Worm (Caenorhabditis elegans) whole organism, mixed stage, embryonic: ENCODE data around the gene clc-22.
A peak's percentile ranks its signal among the peaks of the same experiment; 100 is the strongest.

Source experiments
- M03D4.4 ChIP-seq: sonication (generic microtip); optimal IDR thresholded peaks from 2 replicates; lab custom pipeline; 2017; ENCODE audit warnings: mild to moderate bottlenecking, missing genetic modification characterization, missing compliant biosample characterization
- bed-3 ChIP-seq: fragments of 200-800 bp; sonication (Bioruptor generic); optimal IDR thresholded peaks from 3 replicates; lab custom pipeline; 2018; ENCODE audit warnings: mild to moderate bottlenecking, missing genetic modification characterization, moderate library complexity, missing compliant biosample characterization
- blmp-1 ChIP-seq: fragments of 150-350 bp; optimal IDR thresholded peaks from 2 replicates; lab custom pipeline; 2014; ENCODE audit warnings: missing biosample characterization, missing genetic modification characterization
- ceh-39 ChIP-seq: fragments of 150-350 bp; optimal IDR thresholded peaks from 2 replicates; lab custom pipeline; 2014; ENCODE audit warnings: missing biosample characterization, missing genetic modification characterization
- ceh-43 ChIP-seq: fragments of 200-800 bp; sonication (Bioruptor generic); optimal IDR thresholded peaks from 2 replicates; lab custom pipeline; 2018; ENCODE audit warnings: mild to moderate bottlenecking, missing genetic modification characterization, moderate library complexity, missing compliant biosample characterization
- ceh-83 ChIP-seq: fragments of 200-800 bp; sonication (Bioruptor generic); optimal IDR thresholded peaks from 2 replicates; lab custom pipeline; 2018; ENCODE audit warnings: mild to moderate bottlenecking, missing genetic modification characterization, missing compliant biosample characterization
- ces-1 ChIP-seq: fragments of 150-350 bp; optimal IDR thresholded peaks from 2 replicates; lab custom pipeline; 2014; ENCODE audit warnings: missing biosample characterization, missing genetic modification reagents, missing genetic modification characterization
- cnd-1 ChIP-seq: fragments of 200-800 bp; sonication (Bioruptor generic); optimal IDR thresholded peaks from 2 replicates; lab custom pipeline; 2018; ENCODE audit warnings: mild to moderate bottlenecking, missing genetic modification characterization, missing compliant biosample characterization
- drap-1 ChIP-seq: fragments of 200-800 bp; sonication (Bioruptor generic); optimal IDR thresholded peaks from 3 replicates; lab custom pipeline; 2018; ENCODE audit warnings: mild to moderate bottlenecking, missing genetic modification characterization, missing compliant biosample characterization
- elt-1 ChIP-seq: sonication (generic microtip); optimal IDR thresholded peaks from 2 replicates; lab custom pipeline; 2017; ENCODE audit warnings: missing genetic modification characterization, mild to moderate bottlenecking, missing compliant biosample characterization, antibody characterized with exemption, moderate library complexity, borderline replicate concordance; ENCODE audit not compliant: insufficient read depth
- elt-3 ChIP-seq: fragments of 150-350 bp; optimal IDR thresholded peaks from 2 replicates; lab custom pipeline; 2014; ENCODE audit warnings: missing biosample characterization, missing genetic modification characterization
- flh-1 ChIP-seq: fragments of 200-800 bp; sonication (Bioruptor generic); optimal IDR thresholded peaks from 2 replicates; lab custom pipeline; 2018; ENCODE audit warnings: mild to moderate bottlenecking, missing genetic modification characterization, moderate library complexity, missing compliant biosample characterization
- ham-2 ChIP-seq: fragments of 200-800 bp; sonication (Bioruptor generic); optimal IDR thresholded peaks from 2 replicates; lab custom pipeline; 2018; ENCODE audit warnings: mild to moderate bottlenecking, missing genetic modification characterization, missing compliant biosample characterization
- hlh-1 ChIP-seq: fragments of 150-350 bp; optimal IDR thresholded peaks from 2 replicates; lab custom pipeline; 2014; ENCODE audit warnings: missing biosample characterization, missing genetic modification reagents, missing genetic modification characterization
- lin-13 ChIP-seq: fragments of 150-350 bp; optimal IDR thresholded peaks from 2 replicates; lab custom pipeline; 2014; ENCODE audit warnings: missing biosample characterization, missing genetic modification characterization
- lin-32 ChIP-seq: fragments of 200-800 bp; sonication (Bioruptor generic); optimal IDR thresholded peaks from 2 replicates; lab custom pipeline; 2018; ENCODE audit warnings: mild to moderate bottlenecking, missing genetic modification characterization, missing compliant biosample characterization
- lsy-2 ChIP-seq: fragments of 150-350 bp; optimal IDR thresholded peaks from 2 replicates; lab custom pipeline; 2014; ENCODE audit warnings: missing biosample characterization, missing genetic modification characterization
- mab-5 ChIP-seq: fragments of 150-350 bp; optimal IDR thresholded peaks from 2 replicates; lab custom pipeline; 2014; ENCODE audit warnings: missing biosample characterization, missing genetic modification characterization
- mep-1 ChIP-seq: fragments of 150-350 bp; optimal IDR thresholded peaks from 2 replicates; lab custom pipeline; 2017; ENCODE audit warnings: missing biosample characterization, missing genetic modification reagents, missing genetic modification characterization, inconsistent platforms
- mls-2 ChIP-seq: sonication (generic microtip); optimal IDR thresholded peaks from 2 replicates; lab custom pipeline; 2016; ENCODE audit warnings: mild to moderate bottlenecking, missing genetic modification characterization, moderate library complexity, missing compliant biosample characterization
- nhr-12 ChIP-seq: fragments of 150-350 bp; optimal IDR thresholded peaks from 2 replicates; lab custom pipeline; 2014; ENCODE audit warnings: missing biosample characterization, missing genetic modification characterization
- nhr-2 ChIP-seq: fragments of 150-350 bp; optimal IDR thresholded peaks from 2 replicates; lab custom pipeline; 2014; ENCODE audit warnings: missing biosample characterization, missing genetic modification characterization
- nhr-237 ChIP-seq: fragments of 150-350 bp; optimal IDR thresholded peaks from 2 replicates; lab custom pipeline; 2014; ENCODE audit warnings: missing biosample characterization, missing genetic modification characterization
- nhr-28 ChIP-seq: fragments of 150-350 bp; optimal IDR thresholded peaks from 2 replicates; lab custom pipeline; 2014; ENCODE audit warnings: missing biosample characterization, missing genetic modification characterization
- nhr-76 ChIP-seq: sonication (generic microtip); optimal IDR thresholded peaks from 2 replicates; lab custom pipeline; 2017; ENCODE audit warnings: missing biosample characterization, missing genetic modification characterization
- pha-4 ChIP-seq: fragments of 150-350 bp; optimal IDR thresholded peaks from 2 replicates; lab custom pipeline; 2018; ENCODE audit warnings: missing biosample characterization, missing genetic modification reagents, missing genetic modification characterization
- sem-2 ChIP-seq: fragments of 200-800 bp; sonication (Bioruptor generic); optimal IDR thresholded peaks from 2 replicates; lab custom pipeline; 2018; ENCODE audit warnings: mild to moderate bottlenecking, missing genetic modification characterization, missing compliant biosample characterization
- snpc-4 ChIP-seq: fragments of 150-350 bp; optimal IDR thresholded peaks from 2 replicates; lab custom pipeline; 2014; ENCODE audit warnings: missing biosample characterization, missing genetic modification characterization
- sptf-1 ChIP-seq: sonication (generic microtip); optimal IDR thresholded peaks from 2 replicates; lab custom pipeline; 2017; ENCODE audit warnings: mild to moderate bottlenecking, missing genetic modification characterization, moderate library complexity, missing compliant biosample characterization
- tbx-8 ChIP-seq: fragments of 200-800 bp; sonication (Bioruptor generic); optimal IDR thresholded peaks from 2 replicates; lab custom pipeline; 2018; ENCODE audit warnings: mild to moderate bottlenecking, missing genetic modification characterization, moderate library complexity, missing compliant biosample characterization
- unc-120 ChIP-seq: sonication (generic microtip); optimal IDR thresholded peaks from 2 replicates; lab custom pipeline; 2017; ENCODE audit warnings: missing genetic modification characterization, missing compliant biosample characterization; ENCODE audit not compliant: poor library complexity, severe bottlenecking
- unc-39 ChIP-seq: fragments of 150-350 bp; optimal IDR thresholded peaks from 2 replicates; lab custom pipeline; 2014; ENCODE audit warnings: missing biosample characterization, missing genetic modification characterization
- unc-62 ChIP-seq: fragments of 150-350 bp; optimal IDR thresholded peaks from 2 replicates; lab custom pipeline; 2014; ENCODE audit warnings: missing biosample characterization, missing genetic modification reagents, missing genetic modification characterization
- zip-8 ChIP-seq: fragments of 150-350 bp; optimal IDR thresholded peaks from 2 replicates; lab custom pipeline; 2014; ENCODE audit warnings: missing biosample characterization, missing genetic modification characterization
- ztf-11 ChIP-seq: fragments of 150-350 bp; optimal IDR thresholded peaks from 2 replicates; lab custom pipeline; 2014; ENCODE audit warnings: missing biosample characterization, missing genetic modification characterization

Gene clc-22

ce11 chrII:3996005-3996404 lies at the start of gene clc-22:
Gene clc-22 (minus strand): TSS chrII:3996075.
- no peak for TF ChIP-seq ztf-11

DNA sequence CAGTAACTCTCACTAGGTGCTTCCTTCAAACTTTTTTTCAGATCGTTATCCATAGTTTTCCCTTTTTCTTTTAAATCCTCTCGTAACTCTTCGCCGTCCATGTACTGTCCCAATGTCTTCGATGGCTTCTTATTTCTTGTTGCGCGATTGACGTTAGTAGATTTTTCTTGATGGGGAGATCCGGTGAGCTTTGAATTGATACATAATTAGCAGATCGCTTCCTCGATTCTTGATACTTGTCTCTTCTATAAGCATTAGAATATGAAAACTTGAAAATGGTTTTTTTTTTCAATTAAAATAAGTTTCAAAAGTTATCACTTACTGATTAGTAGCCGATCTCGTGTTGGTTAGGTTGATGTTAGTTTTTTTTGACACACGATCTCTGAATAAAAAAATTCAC lies 49.5 kb upstream of the clc-22 start, which contains the start of gene K07D4.2:
Gene K07D4.2 (minus strand): TSS at position 101 of the 400 bp plus-strand sequence.
- TF ChIP-seq ceh-43 = no peak
- no peak for TF ChIP-seq pha-4 (tag; lab: Kevin White, UChicago)
- no peak for TF ChIP-seq elt-1 (tag; lab: Kevin White, UChicago)
- no peak for TF ChIP-seq flh-1 (GFP tag; lab: Kevin White, UChicago)
- TF ChIP-seq nhr-2 (tag; lab: Kevin White, UChicago) = no peak
- TF ChIP-seq elt-3 (tag; lab: Kevin White, UChicago) = no peak
- no peak for TF ChIP-seq ceh-39 (tag; lab: Kevin White, UChicago)
- TF ChIP-seq snpc-4 (tag; lab: Kevin White, UChicago) = no peak
- TF ChIP-seq unc-120 (tag; lab: Kevin White, UChicago) = no peak
- no peak for TF ChIP-seq mab-5
- TF ChIP-seq M03D4.4 (tag; lab: Kevin White, UChicago) = no peak
- no peak for TF ChIP-seq ceh-83
- no peak for TF ChIP-seq lin-13
- no peak for TF ChIP-seq sem-2 (GFP tag; lab: Kevin White, UChicago)
- TF ChIP-seq mls-2 (tag; lab: Kevin White, UChicago) = no peak
- TF ChIP-seq ham-2 (GFP tag; lab: Kevin White, UChicago) = no peak
- TF ChIP-seq mep-1 = no peak
- no peak for TF ChIP-seq lsy-2 (tag; lab: Kevin White, UChicago)
- TF ChIP-seq ztf-11 = no peak
- no peak for TF ChIP-seq blmp-1 (tag; lab: Kevin White, UChicago)

DNA sequence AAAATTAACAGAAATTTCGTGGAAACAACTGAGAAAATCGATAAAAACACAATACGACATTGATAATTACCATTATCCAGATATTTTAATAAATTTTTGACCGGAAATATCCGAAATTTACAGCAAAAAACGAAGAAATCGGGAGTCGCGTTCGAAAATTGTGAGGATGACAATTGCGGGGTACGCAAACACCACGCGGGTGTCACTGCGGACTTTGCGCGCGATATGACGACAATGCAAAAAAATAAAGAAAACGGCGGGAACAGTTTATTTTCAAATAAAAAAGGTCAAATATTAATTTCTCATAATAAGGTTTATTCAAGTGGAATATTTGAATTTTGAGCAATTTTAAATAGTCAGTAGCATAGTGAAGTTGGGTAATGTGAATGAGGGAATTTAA lies 48.5 kb upstream of the clc-22 start, which contains the start of gene rpn-11:
Gene rpn-11 (minus strand): TSS at position 198 of the 400 bp plus-strand sequence.
- TF ChIP-seq zip-8 (tag; lab: Kevin White, UChicago) = no peak
- no peak for TF ChIP-seq mab-5
- TF ChIP-seq elt-3 (tag; lab: Kevin White, UChicago) = no peak
- TF ChIP-seq drap-1 (GFP tag; lab: Kevin White, UChicago) = peak; percentile 54
- TF ChIP-seq cnd-1 (tag; lab: Kevin White, UChicago) = no peak
- no peak for TF ChIP-seq sem-2 (GFP tag; lab: Kevin White, UChicago)
- TF ChIP-seq M03D4.4 (tag; lab: Kevin White, UChicago) = peak; percentile 46
- TF ChIP-seq mls-2 (tag; lab: Kevin White, UChicago) = no peak
- TF ChIP-seq unc-120 (tag; lab: Kevin White, UChicago) = no peak
- no peak for TF ChIP-seq lin-32 (GFP tag; lab: Kevin White, UChicago)
- TF ChIP-seq ceh-39 (tag; lab: Kevin White, UChicago) = peak; percentile 21
- TF ChIP-seq blmp-1 (tag; lab: Kevin White, UChicago) = no peak
- TF ChIP-seq lsy-2 (tag; lab: Kevin White, UChicago) = peak; percentile 89
- TF ChIP-seq nhr-76 (tag; lab: Kevin White, UChicago) = no peak
- peak; percentile 54 for TF ChIP-seq sptf-1 (tag; lab: Kevin White, UChicago)
- no peak for TF ChIP-seq snpc-4 (tag; lab: Kevin White, UChicago)
- TF ChIP-seq hlh-1 (tag; lab: Kevin White, UChicago) = no peak
- TF ChIP-seq unc-62 = no peak
- peak; percentile 56 for TF ChIP-seq lin-13
- TF ChIP-seq unc-39 (tag; lab: Kevin White, UChicago) = no peak
- peak; percentile 53 for TF ChIP-seq mep-1
- TF ChIP-seq ceh-43 = peak; percentile 36
- TF ChIP-seq nhr-28 (tag; lab: Kevin White, UChicago) = no peak
- peak; percentile 64 for TF ChIP-seq nhr-237 (tag; lab: Kevin White, UChicago)
- no peak for TF ChIP-seq ceh-83
- TF ChIP-seq pha-4 (tag; lab: Kevin White, UChicago) = peak; percentile 59
- no peak for TF ChIP-seq flh-1 (GFP tag; lab: Kevin White, UChicago)
- no peak for TF ChIP-seq elt-1 (tag; lab: Kevin White, UChicago)
- no peak for TF ChIP-seq tbx-8 (GFP tag; lab: Kevin White, UChicago)
- no peak for TF ChIP-seq nhr-2 (tag; lab: Kevin White, UChicago)
- no peak for TF ChIP-seq ham-2 (GFP tag; lab: Kevin White, UChicago)
- no peak for TF ChIP-seq ztf-11
- TF ChIP-seq ces-1 (GFP tag; lab: Kevin White, UChicago) = peak; percentile 78
- no peak for TF ChIP-seq nhr-12 (tag; lab: Kevin White, UChicago)
- TF ChIP-seq bed-3 (GFP tag; lab: Kevin White, UChicago) = no peak
- TF ChIP-seq, all 35 proteins: peak for 11
